Fruit fly (Drosophila melanogaster) whole organism, embryonic: ENCODE measurements around the gene nop5.

Experiments used
- CG10321 ChIP-seq: fragments of 200-800 bp; sonication (Bioruptor generic); IDR thresholded peaks from 2 replicates; pipeline ENCODE4 v1.3.6; 2022; ENCODE audit warnings: missing biosample characterization, missing genetic modification characterization
- CG11560 ChIP-seq: fragments of 200-800 bp; sonication (Bioruptor generic); IDR thresholded peaks from 3 replicates; pipeline ENCODE4 v1.3.6; 2022; ENCODE audit warnings: missing biosample characterization, missing genetic modification characterization
- CG12391 ChIP-seq: fragments of 200-800 bp; sonication (Bioruptor generic); optimal IDR thresholded peaks from 3 replicates; lab custom pipeline; 2018; ENCODE audit warnings: missing biosample characterization, mild to moderate bottlenecking, missing genetic modification characterization, moderate library complexity
- CG12942 ChIP-seq: fragments of 200-800 bp; sonication (Bioruptor generic); optimal IDR thresholded peaks from 3 replicates; lab custom pipeline; 2016; ENCODE audit warnings: missing biosample characterization, missing genetic modification characterization
- CG13424 ChIP-seq: fragments of 200-800 bp; sonication (Bioruptor generic); optimal IDR thresholded peaks from 2 replicates; lab custom pipeline; 2019; ENCODE audit warnings: missing biosample characterization, mild to moderate bottlenecking, missing genetic modification characterization, moderate library complexity
- CG13775 ChIP-seq: fragments of 200-800 bp; sonication (Bioruptor generic); optimal IDR thresholded peaks from 3 replicates; lab custom pipeline; 2017; ENCODE audit warnings: missing biosample characterization, mild to moderate bottlenecking, missing genetic modification characterization
- CG13894 ChIP-seq: fragments of 200-800 bp; sonication (Bioruptor generic); optimal IDR thresholded peaks from 3 replicates; lab custom pipeline; 2018; ENCODE audit warnings: missing biosample characterization, mild to moderate bottlenecking, missing genetic modification characterization, moderate library complexity
- CG14860 ChIP-seq: fragments of 200-800 bp; sonication (Bioruptor generic); IDR thresholded peaks from 3 replicates; pipeline ENCODE4 v1.3.6; 2022; ENCODE audit warnings: missing biosample characterization, missing genetic modification characterization; ENCODE audit not compliant: partially characterized antibody
- CG15479 ChIP-seq: fragments of 200-800 bp; sonication (Bioruptor generic); optimal IDR thresholded peaks from 3 replicates; lab custom pipeline; 2019; ENCODE audit warnings: missing biosample characterization, mild to moderate bottlenecking, missing genetic modification characterization, moderate library complexity
- CG17829 ChIP-seq: fragments of 200-800 bp; optimal IDR thresholded peaks from 2 replicates; lab custom pipeline; 2019; ENCODE audit warnings: missing biosample characterization, mild to moderate bottlenecking, missing genetic modification characterization, moderate library complexity
- CG18599 ChIP-seq: fragments of 200-800 bp; sonication (Bioruptor generic); optimal IDR thresholded peaks from 3 replicates; lab custom pipeline; 2017; ENCODE audit warnings: missing biosample characterization, missing genetic modification characterization, mild to moderate bottlenecking, moderate library complexity, missing genetic modification reagents
- CG18764 ChIP-seq: fragments of 200-800 bp; sonication (Bioruptor generic); optimal IDR thresholded peaks from 3 replicates; lab custom pipeline; 2016; ENCODE audit warnings: missing biosample characterization, missing genetic modification characterization
- CG2202 ChIP-seq: fragments of 200-800 bp; sonication (Bioruptor generic); optimal IDR thresholded peaks from 2 replicates; lab custom pipeline; 2018; ENCODE audit warnings: missing biosample characterization, mild to moderate bottlenecking, missing genetic modification characterization
- CG30431 ChIP-seq: fragments of 200-800 bp; sonication (Bioruptor generic); optimal IDR thresholded peaks from 2 replicates; lab custom pipeline; 2017; ENCODE audit warnings: missing biosample characterization, missing genetic modification characterization
- CG32772 ChIP-seq: fragments of 200-800 bp; sonication (Bioruptor generic); IDR thresholded peaks from 2 replicates; pipeline ENCODE4 v1.3.6; 2022; ENCODE audit warnings: missing biosample characterization, missing genetic modification characterization
- CG34376 ChIP-seq: fragments of 200-800 bp; sonication (Bioruptor generic); optimal IDR thresholded peaks from 2 replicates; lab custom pipeline; 2018; ENCODE audit warnings: missing biosample characterization, mild to moderate bottlenecking, missing genetic modification characterization
- CG34422 ChIP-seq: fragments of 200-800 bp; sonication (Bioruptor generic); IDR thresholded peaks from 3 replicates; pipeline ENCODE4 v1.3.6; 2022; ENCODE audit warnings: missing biosample characterization, missing genetic modification characterization
- CG3847 ChIP-seq: fragments of 200-800 bp; sonication (Bioruptor generic); IDR thresholded peaks from 2 replicates; pipeline ENCODE4 v1.3.6; 2022; ENCODE audit warnings: missing biosample characterization, missing genetic modification characterization
- CG7556 ChIP-seq: fragments of 200-800 bp; sonication (Bioruptor generic); optimal IDR thresholded peaks from 2 replicates; lab custom pipeline; 2017; ENCODE audit warnings: missing biosample characterization, mild to moderate bottlenecking, missing genetic modification characterization
- CG8359 ChIP-seq: fragments of 200-800 bp; sonication (Bioruptor generic); optimal IDR thresholded peaks from 2 replicates; lab custom pipeline; 2017; ENCODE audit warnings: missing biosample characterization, mild to moderate bottlenecking, missing genetic modification characterization, borderline replicate concordance
- CG9609 ChIP-seq: fragments of 200-800 bp; sonication (Bioruptor generic); optimal IDR thresholded peaks from 3 replicates; lab custom pipeline; 2016; ENCODE audit warnings: missing biosample characterization, missing genetic modification characterization
- CTCF ChIP-seq: fragments of 200-800 bp; sonication (Bioruptor generic); optimal IDR thresholded peaks from 2 replicates; lab custom pipeline; 2017; ENCODE audit warnings: missing biosample characterization, mild to moderate bottlenecking, missing genetic modification characterization, moderate library complexity
- D19A ChIP-seq: fragments of 200-800 bp; optimal IDR thresholded peaks from 3 replicates; lab custom pipeline; 2019; ENCODE audit warnings: missing biosample characterization, mild to moderate bottlenecking, missing genetic modification characterization, moderate library complexity
- Dad ChIP-seq: fragments of 200-800 bp; sonication (Bioruptor generic); optimal IDR thresholded peaks from 3 replicates; lab custom pipeline; 2016; ENCODE audit warnings: missing biosample characterization, missing genetic modification characterization
- Dp ChIP-seq: fragments of 200-800 bp; sonication (Bioruptor generic); optimal IDR thresholded peaks from 2 replicates; lab custom pipeline; 2018; ENCODE audit warnings: missing biosample characterization, mild to moderate bottlenecking, missing genetic modification characterization, moderate library complexity
- Dref ChIP-seq: fragments of 200-800 bp; sonication (Bioruptor generic); IDR thresholded peaks from 2 replicates; pipeline ENCODE4 v1.3.6; 2022; ENCODE audit warnings: missing biosample characterization, missing genetic modification characterization
- Eip74EF ChIP-seq, 2 experiments: fragments of 200-800 bp in 1 of 2; fragments of >200 bp in 1 of 2; sonication (Bioruptor generic) in 1 of 2; optimal IDR thresholded peaks; 2 replicates each; lab custom pipeline; 2017 to 2019; ENCODE audit warnings: missing biosample characterization in 2 of 2, missing genetic modification characterization in 2 of 2, mild to moderate bottlenecking in 1 of 2, moderate library complexity in 1 of 2
- HLH3B ChIP-seq: fragments of 200-800 bp; sonication (Bioruptor generic); IDR thresholded peaks from 2 replicates; pipeline ENCODE4 v1.3.6; 2022; ENCODE audit warnings: missing biosample characterization, missing genetic modification characterization
- Nf-YA ChIP-seq: fragments of 200-800 bp; sonication (Bioruptor generic); IDR thresholded peaks from 2 replicates; pipeline ENCODE4 v1.3.6; 2022; ENCODE audit warnings: missing biosample characterization, missing genetic modification characterization
- Rfx ChIP-seq: fragments of 200-800 bp; sonication (Bioruptor generic); IDR thresholded peaks from 2 replicates; pipeline ENCODE4 v1.3.6; 2022; ENCODE audit warnings: missing biosample characterization, missing genetic modification characterization
- Spps ChIP-seq: fragments of 200-800 bp; sonication (Bioruptor generic); optimal IDR thresholded peaks from 2 replicates; lab custom pipeline; 2018; ENCODE audit warnings: missing biosample characterization, mild to moderate bottlenecking, missing genetic modification characterization
- abd-A ChIP-seq: fragments of 200-800 bp; sonication (Bioruptor generic); optimal IDR thresholded peaks from 3 replicates; lab custom pipeline; 2019; ENCODE audit warnings: missing biosample characterization, mild to moderate bottlenecking, missing genetic modification characterization, moderate library complexity
- bcd ChIP-seq: fragments of 200-800 bp; sonication (Bioruptor generic); optimal IDR thresholded peaks from 2 replicates; lab custom pipeline; 2017; ENCODE audit warnings: missing biosample characterization, mild to moderate bottlenecking, missing genetic modification characterization
- chif ChIP-seq, 2 experiments: fragments of 200-800 bp; sonication (Bioruptor generic); optimal IDR thresholded peaks; 3 replicates each; lab custom pipeline; 2016; ENCODE audit warnings: missing biosample characterization in 2 of 2, missing genetic modification characterization in 2 of 2
- cwo ChIP-seq: fragments of 200-800 bp; sonication (Bioruptor generic); optimal IDR thresholded peaks from 3 replicates; lab custom pipeline; 2017; ENCODE audit warnings: missing biosample characterization, missing genetic modification characterization, mild to moderate bottlenecking, moderate library complexity, missing genetic modification reagents
- dati ChIP-seq: fragments of 200-800 bp; sonication (Bioruptor generic); IDR thresholded peaks from 2 replicates; pipeline ENCODE4 v1.3.6; 2022; ENCODE audit warnings: missing biosample characterization, missing genetic modification characterization
- dm ChIP-seq: fragments of 200-800 bp; sonication (Bioruptor generic); optimal IDR thresholded peaks from 3 replicates; lab custom pipeline; 2016; ENCODE audit warnings: missing biosample characterization, missing genetic modification characterization
- dmrt11E ChIP-seq: fragments of 200-800 bp; sonication (Bioruptor generic); optimal IDR thresholded peaks from 3 replicates; lab custom pipeline; 2018; ENCODE audit warnings: missing biosample characterization, mild to moderate bottlenecking, missing genetic modification characterization, moderate library complexity
- eve ChIP-seq, 2 experiments: fragments of >200 bp; optimal IDR thresholded peaks; 2 replicates each; lab custom pipeline; 2017; ENCODE audit warnings: missing biosample characterization in 2 of 2, missing genetic modification characterization in 2 of 2
- gce ChIP-seq: fragments of 200-800 bp; sonication (Bioruptor generic); IDR thresholded peaks from 3 replicates; pipeline ENCODE4 v1.3.6; 2022; ENCODE audit warnings: missing biosample characterization, missing genetic modification characterization
- knrl ChIP-seq: fragments of 200-800 bp; sonication (Bioruptor generic); IDR thresholded peaks from 3 replicates; pipeline ENCODE4 v1.3.6; 2022; ENCODE audit warnings: missing biosample characterization, missing genetic modification characterization; ENCODE audit not compliant: partially characterized antibody
- lilli ChIP-seq: fragments of 200-800 bp; sonication (Bioruptor generic); optimal IDR thresholded peaks from 3 replicates; lab custom pipeline; 2016; ENCODE audit warnings: missing biosample characterization, missing genetic modification characterization
- nerfin-1 ChIP-seq: fragments of 200-800 bp; sonication (Bioruptor generic); optimal IDR thresholded peaks from 3 replicates; lab custom pipeline; 2019; ENCODE audit warnings: missing biosample characterization, mild to moderate bottlenecking, missing genetic modification characterization, moderate library complexity
- pan ChIP-seq, 4 experiments: fragments of >200 bp in 3 of 4; fragments of 200-800 bp in 1 of 4; sonication (Bioruptor generic) in 1 of 4; optimal IDR thresholded peaks in 3 of 4; IDR thresholded peaks in 1 of 4; 2 replicates each; pipeline versions ENCODE4 v1.3.6 to Lab custom; 2017 to 2022; ENCODE audit warnings: missing biosample characterization in 2 of 4, missing genetic modification characterization in 2 of 4, mixed read lengths in 1 of 4
- pita ChIP-seq: fragments of 200-800 bp; sonication (Bioruptor generic); optimal IDR thresholded peaks from 2 replicates; lab custom pipeline; 2017; ENCODE audit warnings: missing biosample characterization, mild to moderate bottlenecking, missing genetic modification characterization
- pnt ChIP-seq: fragments of 200-800 bp; sonication (Bioruptor generic); optimal IDR thresholded peaks from 3 replicates; lab custom pipeline; 2016; ENCODE audit warnings: missing biosample characterization, missing genetic modification characterization
- run ChIP-seq: fragments of 200-800 bp; sonication (Bioruptor generic); optimal IDR thresholded peaks from 3 replicates; lab custom pipeline; 2018; ENCODE audit warnings: missing biosample characterization, mild to moderate bottlenecking, missing genetic modification characterization
- sens ChIP-seq: fragments of 200-800 bp; sonication (Bioruptor generic); peaks from one replicate; lab custom pipeline; 2016; ENCODE audit warnings: missing biosample characterization, missing genetic modification characterization
- so ChIP-seq: fragments of 200-800 bp; sonication (Bioruptor generic); IDR thresholded peaks from 3 replicates; pipeline ENCODE4 v1.3.6; 2022; ENCODE audit warnings: missing biosample characterization, missing genetic modification characterization
- tup ChIP-seq: fragments of 200-800 bp; sonication (Bioruptor generic); optimal IDR thresholded peaks from 2 replicates; lab custom pipeline; 2016; ENCODE audit warnings: missing biosample characterization, mild to moderate bottlenecking, missing genetic modification characterization, moderate library complexity

Gene nop5

dm6 chr2L:6922091-6922753, 3.7 kb upstream of the nop5 start (continued):
- TF ChIP-seq gce (no peak), dm (peak; percentile 23), Eip74EF (GFP tag; optimal IDR thresholded peaks at IDR 0.05; lab: Kevin White, UChicago) (no peak), dmrt11E (tag; lab: Kevin White, UChicago) (peak; percentile 66), sens (GFP tag; lab: Kevin White, UChicago) (peak; percentile 96), HLH3B (peak; percentile 81; the same call in 1 of the 2 replicates), CG12391 (tag; lab: Kevin White, UChicago) (peak; percentile 79), CG9609 (GFP tag; lab: Kevin White, UChicago) (peak; percentile 68), Dref (no peak), CG34376 (no peak), cwo (peak; percentile 35), lilli (GFP tag; lab: Kevin White, UChicago) (peak; percentile 71), chif (GFP tag; optimal IDR thresholded peaks at IDR 0.05; lab: Kevin White, UChicago) (peak; percentile 67 to 75), pan (optimal IDR thresholded peaks at IDR 0.05; lab: Kevin White, UChicago) (no peak), pan (GFP tag; optimal IDR thresholded peaks at IDR 0.05 in 1 of 2, IDR thresholded peaks at IDR 0.05 in 1 of 2) (no peak), knrl (GFP tag; lab: Robert Waterston, UW) (no peak), tup (GFP tag; lab: Kevin White, UChicago) (no peak), abd-A (tag; lab: Kevin White, UChicago) (no peak), CG14860 (no peak), Rfx (no peak; the same call in 1 of the 2 replicates), CG17829 (tag; lab: Kevin White, UChicago) (peak; percentile 74), CG3847 (GFP tag; lab: Robert Waterston, UW) (no peak), CG32772 (GFP tag; lab: Robert Waterston, UW) (no peak), CG11560 (tag; lab: Robert Waterston, UW) (no peak), dati (no peak), CG10321 (no peak), pnt (peak; percentile 62), Spps (peak; percentile 45), CG15479 (GFP tag; lab: Kevin White, UChicago) (no peak), CG18764 (GFP tag; lab: Kevin White, UChicago) (peak; percentile 3), CG30431 (GFP tag; lab: Kevin White, UChicago) (no peak), bcd (GFP tag; lab: Kevin White, UChicago) (no peak), CG34422 (GFP tag; lab: Robert Waterston, UW) (peak; percentile 74), CG7556 (GFP tag; lab: Kevin White, UChicago) (peak; percentile 35), Dad (GFP tag; lab: Kevin White, UChicago) (peak; percentile 47), eve (GFP tag; optimal IDR thresholded peaks at IDR 0.05; lab: Kevin White, UChicago) (no peak), pita (no peak), CG12942 (GFP tag; lab: Kevin White, UChicago) (peak; percentile 27), CG13424 (peak; percentile 65), CG13894 (tag; lab: Kevin White, UChicago) (no peak), D19A (tag; lab: Kevin White, UChicago) (peak; percentile 66), CTCF (GFP tag; lab: Kevin White, UChicago) (no peak), nerfin-1 (peak; percentile 74), CG2202 (tag; lab: Kevin White, UChicago) (peak; percentile 43), CG18599 (GFP tag; lab: Kevin White, UChicago) (no peak), run (no peak), CG8359 (GFP tag; lab: Kevin White, UChicago) (no peak), Nf-YA (0 out of 2 replicates have a peak, but pooled peaks have one; percentile 29), so (GFP tag; lab: Robert Waterston, UW) (no peak), CG13775 (GFP tag; lab: Kevin White, UChicago) (peak; percentile 53), Dp (GFP tag; lab: Kevin White, UChicago) (no peak)
